Worm (Caenorhabditis elegans): Measurements from ENCODE around the gene srh-18.

Gene srh-18

ce11 chrV:13280382-13280781 lies 37.9 kb upstream of the srh-18 start:
- TF ChIP-seq ces-1 (GFP tag; optimal IDR thresholded peaks at IDR 0.05), result no peak

ce11 chrV:13282958-13283357 lies 35.3 kb upstream of the srh-18 start:
- TF ChIP-seq drap-1 (GFP tag; optimal IDR thresholded peaks at IDR 0.05) (no peak), ces-1 (GFP tag; optimal IDR thresholded peaks at IDR 0.05) (peak; percentile 71)

DNA sequence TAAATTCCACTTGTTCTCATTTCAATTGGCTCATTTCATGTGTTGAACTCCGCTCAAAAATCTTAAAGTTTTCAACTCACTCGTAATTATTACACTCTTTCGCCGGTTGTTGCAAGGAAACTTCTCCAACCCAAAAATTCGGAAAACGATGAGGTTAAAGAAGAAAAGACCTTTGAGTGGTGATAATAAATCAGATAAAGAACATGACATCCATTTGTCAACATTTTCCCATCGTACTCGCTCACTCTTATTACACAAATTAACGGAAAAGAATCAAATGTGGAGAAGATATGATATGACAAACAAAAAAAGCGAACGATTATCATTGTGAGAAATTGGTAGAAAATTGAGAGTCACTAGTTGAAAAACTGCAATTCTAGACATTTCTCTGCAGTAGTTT lies 33.0 kb upstream of the srh-18 start:
- TF ChIP-seq cnd-1 (tag; optimal IDR thresholded peaks at IDR 0.05) (no peak), lin-32 (GFP tag; optimal IDR thresholded peaks at IDR 0.05) (no peak), unc-62 (GFP tag; optimal IDR thresholded peaks at IDR 0.05) (peak; percentile 59)

- no peak for TF ChIP-seq hlh-1 (tag; optimal IDR thresholded peaks at IDR 0.05)
- no peak for TF ChIP-seq elt-3 (tag; optimal IDR thresholded peaks at IDR 0.05)
- no peak for TF ChIP-seq unc-62 (GFP tag; optimal IDR thresholded peaks at IDR 0.05)
- TF ChIP-seq nhr-12 (tag; optimal IDR thresholded peaks at IDR 0.05), result no peak
- TF ChIP-seq blmp-1 (tag; optimal IDR thresholded peaks at IDR 0.05), result no peak
- TF ChIP-seq M03D4.4 (tag; optimal IDR thresholded peaks at IDR 0.05), result no peak
- no peak for TF ChIP-seq sem-2 (GFP tag; optimal IDR thresholded peaks at IDR 0.05)
- TF ChIP-seq drap-1 (GFP tag; optimal IDR thresholded peaks at IDR 0.05), result no peak
- TF ChIP-seq unc-39 (tag; optimal IDR thresholded peaks at IDR 0.05), result no peak
- no peak for TF ChIP-seq flh-1 (GFP tag; optimal IDR thresholded peaks at IDR 0.05)
- no peak for TF ChIP-seq lin-13 (tag; optimal IDR thresholded peaks at IDR 0.05)
- TF ChIP-seq mls-2 (tag; optimal IDR thresholded peaks at IDR 0.05), result no peak
- TF ChIP-seq ztf-11 (tag; optimal IDR thresholded peaks at IDR 0.05), result no peak
- no peak for TF ChIP-seq ceh-83 (GFP tag; optimal IDR thresholded peaks at IDR 0.05)
- TF ChIP-seq sptf-1 (tag; optimal IDR thresholded peaks at IDR 0.05), result no peak
- no peak for TF ChIP-seq ceh-39 (tag; optimal IDR thresholded peaks at IDR 0.05)
- no peak for TF ChIP-seq lin-32 (GFP tag; optimal IDR thresholded peaks at IDR 0.05)
These were observed 31.7 kb upstream of the srh-18 start for ce11 chrV:13286525-13286924.

DNA sequence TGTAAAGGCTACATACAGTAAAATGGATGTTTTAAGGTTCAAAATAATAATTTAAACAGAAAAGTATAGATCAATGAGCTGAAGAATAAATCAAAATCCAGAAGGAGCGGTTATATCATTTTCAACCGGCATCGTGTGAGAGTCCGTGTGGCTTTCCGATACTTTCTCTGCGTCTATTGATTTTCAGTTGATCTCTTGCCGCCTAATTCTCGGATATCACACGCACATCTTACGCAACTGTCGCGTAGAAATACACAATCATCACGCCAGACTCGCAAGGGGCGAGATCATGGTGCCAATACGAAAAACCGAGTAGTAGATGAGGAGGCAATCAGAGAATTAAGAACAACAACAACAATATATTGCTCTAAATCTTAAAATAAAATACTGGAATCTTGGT lies 29.4 kb upstream of the srh-18 start:
- TF ChIP-seq unc-39 (tag; optimal IDR thresholded peaks at IDR 0.05), result no peak
- TF ChIP-seq lin-13 (tag; optimal IDR thresholded peaks at IDR 0.05), result no peak
- TF ChIP-seq hlh-1 (tag; optimal IDR thresholded peaks at IDR 0.05), result peak; percentile 7
- no peak for TF ChIP-seq ceh-83 (GFP tag; optimal IDR thresholded peaks at IDR 0.05)
- TF ChIP-seq unc-120 (tag; optimal IDR thresholded peaks at IDR 0.05; ENCODE audit: poor library complexity, severe bottlenecking), result peak; percentile 21
- no peak for TF ChIP-seq ceh-39 (tag; optimal IDR thresholded peaks at IDR 0.05)
- TF ChIP-seq ztf-11 (tag; optimal IDR thresholded peaks at IDR 0.05), result no peak
- TF ChIP-seq nhr-28 (tag; optimal IDR thresholded peaks at IDR 0.05), result no peak
- TF ChIP-seq nhr-76 (tag; optimal IDR thresholded peaks at IDR 0.05), result no peak
- TF ChIP-seq ces-1 (GFP tag; optimal IDR thresholded peaks at IDR 0.05), result no peak
- TF ChIP-seq sem-2 (GFP tag; optimal IDR thresholded peaks at IDR 0.05), result no peak

ce11 chrV:13294507-13294906 lies 23.7 kb upstream of the srh-18 start:
- TF ChIP-seq ces-1 (GFP tag; optimal IDR thresholded peaks at IDR 0.05) (peak; percentile 96), sptf-1 (tag; optimal IDR thresholded peaks at IDR 0.05) (no peak)

DNA sequence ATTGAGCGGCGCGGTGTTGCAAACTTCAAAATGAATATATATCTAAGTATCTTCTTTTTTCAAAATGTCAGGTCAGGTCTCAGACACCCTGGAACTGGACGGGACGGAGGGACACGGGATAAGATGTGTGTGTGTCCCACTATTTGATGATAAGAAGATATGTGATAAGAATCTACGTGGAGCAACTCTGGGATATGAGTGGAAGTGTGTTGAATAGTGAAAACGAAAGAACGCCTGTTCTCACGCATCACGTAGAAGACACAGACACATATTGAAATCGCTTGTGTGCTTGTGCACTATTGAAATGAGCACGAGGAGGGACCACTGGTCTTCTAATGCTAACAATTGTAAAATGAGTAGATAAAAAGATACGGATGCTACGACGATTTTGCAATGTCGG lies 22.4 kb upstream of the srh-18 start, which contains the start of gene uig-1:
Gene uig-1 (minus strand): TSS at position 120 of the 400 bp plus-strand sequence.
- TF ChIP-seq nhr-76 (tag; optimal IDR thresholded peaks at IDR 0.05) (no peak), tbx-8 (GFP tag; optimal IDR thresholded peaks at IDR 0.05) (no peak), hlh-1 (tag; optimal IDR thresholded peaks at IDR 0.05) (peak; percentile 47)

- no peak for TF ChIP-seq ces-1 (GFP tag; optimal IDR thresholded peaks at IDR 0.05)
- TF ChIP-seq blmp-1 (tag; optimal IDR thresholded peaks at IDR 0.05), result no peak
- TF ChIP-seq flh-1 (GFP tag; optimal IDR thresholded peaks at IDR 0.05), result no peak
- TF ChIP-seq elt-1 (tag; optimal IDR thresholded peaks at IDR 0.05; ENCODE audit: borderline replicate concordance, insufficient read depth), result no peak
- no peak for TF ChIP-seq M03D4.4 (tag; optimal IDR thresholded peaks at IDR 0.05)
- no peak for TF ChIP-seq elt-3 (tag; optimal IDR thresholded peaks at IDR 0.05)
- TF ChIP-seq tbx-8 (GFP tag; optimal IDR thresholded peaks at IDR 0.05), result no peak
- no peak for TF ChIP-seq unc-39 (tag; optimal IDR thresholded peaks at IDR 0.05)
- no peak for TF ChIP-seq nhr-12 (tag; optimal IDR thresholded peaks at IDR 0.05)
- TF ChIP-seq ceh-83 (GFP tag; optimal IDR thresholded peaks at IDR 0.05), result no peak
- no peak for TF ChIP-seq lin-32 (GFP tag; optimal IDR thresholded peaks at IDR 0.05)
- TF ChIP-seq nhr-28 (tag; optimal IDR thresholded peaks at IDR 0.05), result no peak
- TF ChIP-seq bed-3 (GFP tag; optimal IDR thresholded peaks at IDR 0.05), result no peak
- TF ChIP-seq mep-1 (tag; optimal IDR thresholded peaks at IDR 0.05), result no peak
- no peak for TF ChIP-seq zip-8 (tag; optimal IDR thresholded peaks at IDR 0.05)
- TF ChIP-seq snpc-4 (tag; optimal IDR thresholded peaks at IDR 0.05), result no peak
These were observed 21.0 kb upstream of the srh-18 start, which contains the start of gene C26E1.1 for ce11 chrV:13297220-13297619. Gene C26E1.1 (plus strand): TSS chrV:13297520.
